Worm (Caenorhabditis elegans): ENCODE results near the gene W01B6.3.
A peak's percentile ranks its signal among the peaks of the same experiment; 100 is the strongest.

Gene W01B6.3

ce11 chrIV:10072527-10072926 is at the start of gene W01B6.3:
W01B6.3 (minus strand) TSS chrIV:10072627.
- TF ChIP-seq nhr-25 (tag; optimal IDR thresholded peaks at IDR 0.05; ENCODE audit: borderline replicate concordance, insufficient read depth) (no peak), F49E8.2 (tag; optimal IDR thresholded peaks at IDR 0.05; ENCODE audit: borderline replicate concordance) (no peak), unc-62 (GFP tag; optimal IDR thresholded peaks at IDR 0.05 in 1 of 2) (peak in 1 of 2 experiments; percentile 50), unc-62 (tag; optimal IDR thresholded peaks at IDR 0.05) (no peak), zip-11 (GFP tag; IDR thresholded peaks at IDR 0.05) (no peak), F44E2.7 (GFP tag; IDR thresholded peaks at IDR 0.05) (no peak)

- TF ChIP-seq tag-97 (GFP tag; IDR thresholded peaks at IDR 0.05), result no peak
- no peak for TF ChIP-seq unc-130 (GFP tag; optimal IDR thresholded peaks at IDR 0.05)
- no peak for TF ChIP-seq Y75B8A.6 (GFP tag; IDR thresholded peaks at IDR 0.05)
- TF ChIP-seq hmg-1.1 (GFP tag; IDR thresholded peaks at IDR 0.05), result no peak
- no peak for TF ChIP-seq Y5F2A.4 (GFP tag; optimal IDR thresholded peaks at IDR 0.05)
- TF ChIP-seq dmd-9 (GFP tag; IDR thresholded peaks at IDR 0.05), result no peak
- TF ChIP-seq vab-7 (GFP tag; IDR thresholded peaks at IDR 0.05), result no peak
- TF ChIP-seq mdt-29 (GFP tag; IDR thresholded peaks at IDR 0.05), result no peak
- TF ChIP-seq jun-1 (tag; optimal IDR thresholded peaks at IDR 0.05), result no peak
- TF ChIP-seq ceh-20 (GFP tag; IDR thresholded peaks at IDR 0.05), result no peak
- TF ChIP-seq nhr-28 (tag; optimal IDR thresholded peaks at IDR 0.05), result no peak
- TF ChIP-seq lin-39 (tag; optimal IDR thresholded peaks at IDR 0.05), result no peak
These were observed 49.8 kb upstream of the W01B6.3 start, which contains the start of gene irld-21 for ce11 chrIV:10122205-10122604. irld-21 (minus strand) TSS chrIV:10122305.

- no peak for TF ChIP-seq nhr-102 (tag; optimal IDR thresholded peaks at IDR 0.05)
- no peak for TF ChIP-seq nhr-237 (tag; optimal IDR thresholded peaks at IDR 0.05)
- TF ChIP-seq Y48G9A.11 (GFP tag; IDR thresholded peaks at IDR 0.05), result 0 out of 2 replicates have a peak, but pooled peaks have one; percentile 23
- TF ChIP-seq aha-1 (tag), result peak; percentile 29
These were observed 44.3 kb upstream of the W01B6.3 start for ce11 chrIV:10116765-10117164.

- TF ChIP-seq nhr-41 (GFP tag; IDR thresholded peaks at IDR 0.05), result no peak
- no peak for TF ChIP-seq lin-38 (GFP tag; IDR thresholded peaks at IDR 0.05)
- no peak for TF ChIP-seq zfp-3 (GFP tag; conservative IDR thresholded peaks at IDR 0.05)
- TF ChIP-seq sdz-12 (GFP tag; optimal IDR thresholded peaks at IDR 0.05), result no peak
- TF ChIP-seq hmg-1.1 (GFP tag; IDR thresholded peaks at IDR 0.05), result no peak
- no peak for TF ChIP-seq ama-1 (optimal IDR thresholded peaks at IDR 0.05)
- no peak for TF ChIP-seq lin-39 (tag; optimal IDR thresholded peaks at IDR 0.05)
- TF ChIP-seq skn-1 (tag; optimal IDR thresholded peaks at IDR 0.05), result no peak
- no peak for TF ChIP-seq dmd-6 (GFP tag; IDR thresholded peaks at IDR 0.05)
- TF ChIP-seq zip-11 (GFP tag; IDR thresholded peaks at IDR 0.05), result no peak
- TF ChIP-seq pha-4 (GFP tag; IDR thresholded peaks at IDR 0.05), result no peak
- TF ChIP-seq pha-4 (tag; optimal IDR thresholded peaks at IDR 0.05), result no peak
- no peak for TF ChIP-seq nhr-48 (tag; optimal IDR thresholded peaks at IDR 0.05)
- no peak for TF ChIP-seq nhr-10 (tag; optimal IDR thresholded peaks at IDR 0.05)
- no peak for TF ChIP-seq aly-2 (tag; optimal IDR thresholded peaks at IDR 0.05)
- no peak for TF ChIP-seq daf-19 (GFP tag; conservative IDR thresholded peaks at IDR 0.05)
- no peak for TF ChIP-seq snpc-1.2 (GFP tag; IDR thresholded peaks at IDR 0.05)
- TF ChIP-seq spr-3 (GFP tag; optimal IDR thresholded peaks at IDR 0.05), result no peak
These were observed 42.7 kb upstream of the W01B6.3 start, which contains the start of gene C04G2.10 for ce11 chrIV:10115142-10115541. C04G2.10 (plus strand) TSS chrIV:10115442.

Data from whole organism, L4 larva.